Fruit fly (Drosophila melanogaster): ENCODE results near the gene Ets21C.

- TF ChIP-seq ro (GFP tag; IDR thresholded peaks at IDR 0.05) (no peak), CG34376 (GFP tag; optimal IDR thresholded peaks at IDR 0.05) (no peak), ind (GFP tag; optimal IDR thresholded peaks at IDR 0.05) (no peak), scrt (GFP tag; optimal IDR thresholded peaks at IDR 0.05) (no peak), CG14667 (GFP tag; IDR thresholded peaks at IDR 0.05) (no peak), Abd-B (GFP tag; optimal IDR thresholded peaks at IDR 0.05) (no peak)
Measured at dm6 chr2L:501622-502021, 51.1 kb downstream of the Ets21C start.

Measured in whole organism, embryonic.